Fruit fly (Drosophila melanogaster) S2 (cell line): ENCODE data around the gene CG15375.

Experiments
- CG8478 ChIP-seq: fragments of >200 bp; optimal IDR thresholded peaks from 2 replicates; lab custom pipeline; 2018
- CTCF ChIP-seq, 2 experiments: fragments of >200 bp; optimal IDR thresholded peaks; 2 replicates each; lab custom pipeline; 2018

CG15375 gene

dm6 chrX:4100824-4101368 lies at the start of gene CG15375, which contains the start of gene Cmtr1:
TSS of gene CG15375 (plus strand) at chrX:4101318.
TSS of gene Cmtr1 (minus strand) at chrX:4101031.
- no peak for TF ChIP-seq CTCF (optimal IDR thresholded peaks at IDR 0.05; lab: Kevin White, UChicago)
- no peak for TF ChIP-seq CG8478

- no peak for TF ChIP-seq CG8478
- TF ChIP-seq CTCF (optimal IDR thresholded peaks at IDR 0.05; lab: Kevin White, UChicago), result no peak
Measured at dm6 chrX:4061502-4061901, 39.6 kb upstream of the CG15375 start.

dm6 chrX:4075430-4075829 lies 25.7 kb upstream of the CG15375 start, which contains the start of gene CG43689:
TSS of gene CG43689 (plus strand) at chrX:4075743.
- TF ChIP-seq CTCF (optimal IDR thresholded peaks at IDR 0.05; lab: Kevin White, UChicago) (no peak), CG8478 (no peak)

- TF ChIP-seq CG8478 (no peak), CTCF (optimal IDR thresholded peaks at IDR 0.05; lab: Kevin White, UChicago) (no peak)
Measured at dm6 chrX:4089012-4089649, 12.0 kb upstream of the CG15375 start.

- TF ChIP-seq CTCF (optimal IDR thresholded peaks at IDR 0.05; lab: Kevin White, UChicago), result no peak
- TF ChIP-seq CG8478, result no peak
Measured at dm6 chrX:4104132-4104531, 3.0 kb downstream of the CG15375 start, which contains the start of the genes Xpac and brn. TSS of gene Xpac (minus strand) at chrX:4104197. TSS of gene brn (plus strand) at chrX:4104342.

- TF ChIP-seq CTCF (optimal IDR thresholded peaks at IDR 0.05; lab: Kevin White, UChicago), result peak; percentile 75 to 79
- TF ChIP-seq CG8478, result no peak
Measured at dm6 chrX:4105830-4106233, 4.7 kb downstream of the CG15375 start, which contains the start of gene cib. TSS of gene cib (plus strand) at chrX:4106113.

dm6 chrX:4106240-4106639 lies 5.1 kb downstream of the CG15375 start:
- TF ChIP-seq CG8478 (no peak), CTCF (optimal IDR thresholded peaks at IDR 0.05; lab: Kevin White, UChicago) (no peak)

- TF ChIP-seq CTCF (optimal IDR thresholded peaks at IDR 0.05; lab: Kevin White, UChicago) (no peak), CG8478 (no peak)
Measured at dm6 chrX:4106756-4107155, 5.6 kb downstream of the CG15375 start.

- no peak for TF ChIP-seq CG8478
- TF ChIP-seq CTCF (optimal IDR thresholded peaks at IDR 0.05; lab: Kevin White, UChicago), result no peak
Measured at dm6 chrX:4107261-4108113, 6.4 kb downstream of the CG15375 start.

- TF ChIP-seq CTCF (optimal IDR thresholded peaks at IDR 0.05; lab: Kevin White, UChicago), result no peak
- TF ChIP-seq CG8478, result no peak
Measured at dm6 chrX:4108114-4108439, 7.0 kb downstream of the CG15375 start.

- TF ChIP-seq CG8478 (no peak), CTCF (optimal IDR thresholded peaks at IDR 0.05; lab: Kevin White, UChicago) (peak in 1 of 2 experiments; percentile 25)
Measured at dm6 chrX:4108612-4109173, 7.6 kb downstream of the CG15375 start.

- TF ChIP-seq CTCF (optimal IDR thresholded peaks at IDR 0.05; lab: Kevin White, UChicago) (no peak), CG8478 (no peak)
Measured at dm6 chrX:4113698-4114216, 12.6 kb downstream of the CG15375 start, which contains the start of the genes dgt4 and Nsun2. TSS of gene dgt4 (plus strand) at chrX:4113701. TSS of gene Nsun2 (minus strand) at chrX:4113734.

- TF ChIP-seq CTCF (optimal IDR thresholded peaks at IDR 0.05; lab: Kevin White, UChicago) (peak in 1 of 2 experiments; percentile 29), CG8478 (no peak)
Measured at dm6 chrX:4116834-4117736, 16.0 kb downstream of the CG15375 start, which contains the start of the genes tyf and Tip60. TSS of gene tyf (plus strand) at chrX:4117020. TSS of gene Tip60 (minus strand) at chrX:4117487.

- TF ChIP-seq CG8478 (no peak), CTCF (optimal IDR thresholded peaks at IDR 0.05; lab: Kevin White, UChicago) (no peak)
Measured at dm6 chrX:4119582-4119981, 18.5 kb downstream of the CG15375 start.
